Worm (Caenorhabditis elegans): ENCODE measurements around the gene F14H8.2.

ce11 chrV:15016795-15017429 is 3.2 kb downstream of the F14H8.2 start:
- TF ChIP-seq ceh-16 (tag; optimal IDR thresholded peaks at IDR 0.05): no peak
- no peak for TF ChIP-seq unc-55 (GFP tag; optimal IDR thresholded peaks at IDR 0.05)
- no peak for TF ChIP-seq alr-1 (tag; optimal IDR thresholded peaks at IDR 0.05)
- TF ChIP-seq nhr-12 (tag; optimal IDR thresholded peaks at IDR 0.05): no peak
- TF ChIP-seq lsy-2 (tag; optimal IDR thresholded peaks at IDR 0.05): no peak
- no peak for TF ChIP-seq mdl-1 (tag; optimal IDR thresholded peaks at IDR 0.05)

Measured in whole organism, L2 larva.